Fruit fly (Drosophila melanogaster): ENCODE results near the gene CG32801.

CG32801 gene

dm6 chrX:1899445-1900085, 3.4 kb downstream of the CG32801 start:
- TF ChIP-seq Hr4 (GFP tag; optimal IDR thresholded peaks at IDR 0.05) (no peak), CG8319 (GFP tag; optimal IDR thresholded peaks at IDR 0.05) (no peak), achi (GFP tag; optimal IDR thresholded peaks at IDR 0.05) (no peak), CG7368 (GFP tag; optimal IDR thresholded peaks at IDR 0.05) (peak; percentile 19), CG32006 (GFP tag; optimal IDR thresholded peaks at IDR 0.05) (no peak), dsx (GFP tag; optimal IDR thresholded peaks at IDR 0.05; ENCODE audit: poor library complexity, severe bottlenecking) (peak; percentile 17), CG16779 (tag; optimal IDR thresholded peaks at IDR 0.05) (no peak), Eip78C (GFP tag) (peak; percentile 11), CG11902 (GFP tag; optimal IDR thresholded peaks at IDR 0.05) (no peak), fkh (GFP tag; optimal IDR thresholded peaks at IDR 0.05) (peak; percentile 57), CG9139 (GFP tag; optimal IDR thresholded peaks at IDR 0.05) (no peak), CG11762 (GFP tag; optimal IDR thresholded peaks at IDR 0.05; ENCODE audit: insufficient read depth) (no peak), Smox (GFP tag; optimal IDR thresholded peaks at IDR 0.05) (no peak), Gug (GFP tag; IDR thresholded peaks at IDR 0.05) (no peak), Hr39 (GFP tag; optimal IDR thresholded peaks at IDR 0.05) (no peak), pdm3 (GFP tag; optimal IDR thresholded peaks at IDR 0.05) (no peak), CG4318 (GFP tag; optimal IDR thresholded peaks at IDR 0.05) (no peak), salr (GFP tag; optimal IDR thresholded peaks at IDR 0.05) (no peak), Eip75B (GFP tag; optimal IDR thresholded peaks at IDR 0.05) (no peak), CG8632 (GFP tag; optimal IDR thresholded peaks at IDR 0.05) (no peak), Sox102F (GFP tag; optimal IDR thresholded peaks at IDR 0.05) (no peak), Blimp-1 (GFP tag; optimal IDR thresholded peaks at IDR 0.05) (peak; percentile 56), svp (GFP tag) (no peak), CG3919 (GFP tag; optimal IDR thresholded peaks at IDR 0.05) (peak; percentile 51), dac (GFP tag; optimal IDR thresholded peaks at IDR 0.05) (no peak), CG1621 (tag; optimal IDR thresholded peaks at IDR 0.05) (no peak), CG6163 (GFP tag; IDR thresholded peaks at IDR 0.05) (0 out of 3 replicates have a peak, but pooled peaks have one; percentile 12), acj6 (GFP tag; optimal IDR thresholded peaks at IDR 0.05) (no peak), Hr38 (GFP tag; optimal IDR thresholded peaks at IDR 0.05) (no peak), ss (GFP tag; optimal IDR thresholded peaks at IDR 0.05) (peak in 1 of 2 experiments; percentile 46), lz (GFP tag; optimal IDR thresholded peaks at IDR 0.05) (no peak), net (GFP tag; optimal IDR thresholded peaks at IDR 0.05) (peak; percentile 42), Sox15 (GFP tag; optimal IDR thresholded peaks at IDR 0.05) (no peak), CG31627 (GFP tag; optimal IDR thresholded peaks at IDR 0.05) (no peak), CG10631 (GFP tag; optimal IDR thresholded peaks at IDR 0.05) (no peak), vri (GFP tag; optimal IDR thresholded peaks at IDR 0.05) (no peak), Lpt (GFP tag; optimal IDR thresholded peaks at IDR 0.05) (peak; percentile 26), CG10669 (GFP tag; optimal IDR thresholded peaks at IDR 0.05) (no peak), cyc (GFP tag; optimal IDR thresholded peaks at IDR 0.05) (no peak), CG15336 (GFP tag; IDR thresholded peaks at IDR 0.05) (no peak; the same call in 1 of the 2 replicates), CG11294 (GFP tag; IDR thresholded peaks at IDR 0.05) (no peak), CG6792 (GFP tag; optimal IDR thresholded peaks at IDR 0.05) (no peak), Met (GFP tag; optimal IDR thresholded peaks at IDR 0.05) (no peak), Sox14 (GFP tag; optimal IDR thresholded peaks at IDR 0.05) (peak; percentile 17), Ets21C (GFP tag; optimal IDR thresholded peaks at IDR 0.05) (no peak), CG34406 (GFP tag; optimal IDR thresholded peaks at IDR 0.05) (no peak), CG6276 (GFP tag; optimal IDR thresholded peaks at IDR 0.05) (no peak), CG6854 (GFP tag; optimal IDR thresholded peaks at IDR 0.05) (no peak), fd85E (GFP tag; optimal IDR thresholded peaks at IDR 0.05) (no peak), OdsH (GFP tag; optimal IDR thresholded peaks at IDR 0.05) (no peak), CG6808 (GFP tag; optimal IDR thresholded peaks at IDR 0.05) (no peak), fd59A (GFP tag; optimal IDR thresholded peaks at IDR 0.05) (no peak)

Data from whole organism, prepupa.